Fruit fly (Drosophila melanogaster) whole organism, embryonic: ENCODE results near the gene rin.

Source experiments
- BEAF-32 ChIP-seq: fragments of 200-800 bp; sonication (Bioruptor generic); optimal IDR thresholded peaks from 3 replicates; lab custom pipeline; 2017; ENCODE audit warnings: missing biosample characterization, missing genetic modification characterization, mild to moderate bottlenecking, moderate library complexity, missing genetic modification reagents
- CG1024 ChIP-seq: fragments of 200-800 bp; sonication (Bioruptor generic); IDR thresholded peaks from 2 replicates; pipeline ENCODE4 v1.3.6; 2022; ENCODE audit warnings: missing biosample characterization, missing genetic modification characterization
- CG10959 ChIP-seq: fragments of 200-800 bp; sonication (Bioruptor generic); IDR thresholded peaks from 2 replicates; pipeline ENCODE4 v1.3.6; 2022; ENCODE audit warnings: missing biosample characterization, missing genetic modification characterization
- CG11085 ChIP-seq: fragments of 200-800 bp; sonication (Bioruptor generic); IDR thresholded peaks from 2 replicates; pipeline ENCODE4 v1.3.6; 2022; ENCODE audit warnings: missing biosample characterization, missing genetic modification characterization
- CG12071 ChIP-seq: fragments of 200-800 bp; sonication (Bioruptor generic); optimal IDR thresholded peaks from 3 replicates; lab custom pipeline; 2018; ENCODE audit warnings: missing biosample characterization, mild to moderate bottlenecking, missing genetic modification characterization
- CG12104 ChIP-seq: fragments of 200-800 bp; sonication (Bioruptor generic); optimal IDR thresholded peaks from 3 replicates; lab custom pipeline; 2016; ENCODE audit warnings: missing biosample characterization, missing genetic modification characterization
- CG13296 ChIP-seq: fragments of 200-800 bp; sonication (Bioruptor generic); optimal IDR thresholded peaks from 3 replicates; lab custom pipeline; 2018; ENCODE audit warnings: missing biosample characterization, mild to moderate bottlenecking, missing genetic modification characterization
- CG13624 ChIP-seq: fragments of 200-800 bp; sonication (Bioruptor generic); optimal IDR thresholded peaks from 2 replicates; lab custom pipeline; 2016; ENCODE audit warnings: missing biosample characterization, missing genetic modification characterization
- CG15073 ChIP-seq: fragments of 200-800 bp; sonication (Bioruptor generic); optimal IDR thresholded peaks from 2 replicates; lab custom pipeline; 2016; ENCODE audit warnings: missing biosample characterization, missing genetic modification characterization
- CG17829 ChIP-seq: fragments of 200-800 bp; optimal IDR thresholded peaks from 2 replicates; lab custom pipeline; 2019; ENCODE audit warnings: missing biosample characterization, mild to moderate bottlenecking, missing genetic modification characterization, moderate library complexity
- CG2678 ChIP-seq: fragments of 200-800 bp; sonication (Bioruptor generic); optimal IDR thresholded peaks from 3 replicates; lab custom pipeline; 2019; ENCODE audit warnings: missing biosample characterization, mild to moderate bottlenecking, missing genetic modification characterization, moderate library complexity
- CG3407 ChIP-seq: fragments of 200-800 bp; sonication (Bioruptor generic); optimal IDR thresholded peaks from 2 replicates; lab custom pipeline; 2018; ENCODE audit warnings: missing biosample characterization, mild to moderate bottlenecking, missing genetic modification characterization
- CG34376 ChIP-seq: fragments of 200-800 bp; sonication (Bioruptor generic); optimal IDR thresholded peaks from 2 replicates; lab custom pipeline; 2018; ENCODE audit warnings: missing biosample characterization, mild to moderate bottlenecking, missing genetic modification characterization
- CG3847 ChIP-seq: fragments of 200-800 bp; sonication (Bioruptor generic); IDR thresholded peaks from 2 replicates; pipeline ENCODE4 v1.3.6; 2022; ENCODE audit warnings: missing biosample characterization, missing genetic modification characterization
- CG4424 ChIP-seq: fragments of 200-800 bp; sonication (Bioruptor generic); optimal IDR thresholded peaks from 3 replicates; lab custom pipeline; 2016; ENCODE audit warnings: missing biosample characterization, missing genetic modification characterization
- CG4617 ChIP-seq: fragments of 200-800 bp; sonication (Bioruptor generic); optimal IDR thresholded peaks from 3 replicates; lab custom pipeline; 2016; ENCODE audit warnings: missing biosample characterization, missing genetic modification characterization, borderline replicate concordance
- CG6272 ChIP-seq: fragments of 200-800 bp; sonication (Bioruptor generic); IDR thresholded peaks from 2 replicates; pipeline ENCODE4 v1.3.6; 2022; ENCODE audit warnings: missing biosample characterization, missing genetic modification characterization
- CG6813 ChIP-seq: fragments of 200-800 bp; sonication (Bioruptor generic); optimal IDR thresholded peaks from 2 replicates; lab custom pipeline; 2017; ENCODE audit warnings: missing biosample characterization, missing genetic modification characterization, mild to moderate bottlenecking, moderate library complexity, missing genetic modification reagents
- CG6854 ChIP-seq: fragments of 200-800 bp; sonication (Bioruptor generic); optimal IDR thresholded peaks from 3 replicates; lab custom pipeline; 2017; ENCODE audit warnings: missing biosample characterization, mild to moderate bottlenecking, missing genetic modification characterization
- CG7745 ChIP-seq: fragments of 200-800 bp; sonication (Bioruptor generic); optimal IDR thresholded peaks from 2 replicates; lab custom pipeline; 2018; ENCODE audit warnings: missing biosample characterization, mild to moderate bottlenecking, missing genetic modification characterization, moderate library complexity
- D ChIP-seq, 2 experiments: fragments of 200-800 bp in 1 of 2; fragments of >200 bp in 1 of 2; sonication (Bioruptor generic) in 1 of 2; optimal IDR thresholded peaks; 2 replicates in 1 of 2; 3 replicates in 1 of 2; lab custom pipeline; 2017; ENCODE audit warnings: mild to moderate bottlenecking in 1 of 2, missing biosample characterization in 1 of 2, missing genetic modification characterization in 1 of 2, missing genetic modification reagents in 1 of 2
- D19B ChIP-seq: fragments of 200-800 bp; sonication (Bioruptor generic); optimal IDR thresholded peaks from 2 replicates; lab custom pipeline; 2017; ENCODE audit warnings: missing biosample characterization, mild to moderate bottlenecking, missing genetic modification characterization
- Dp ChIP-seq: fragments of 200-800 bp; sonication (Bioruptor generic); optimal IDR thresholded peaks from 2 replicates; lab custom pipeline; 2018; ENCODE audit warnings: missing biosample characterization, mild to moderate bottlenecking, missing genetic modification characterization, moderate library complexity
- E2f1 ChIP-seq: fragments of 200-800 bp; sonication (Bioruptor generic); IDR thresholded peaks from 2 replicates; pipeline ENCODE4 v1.3.6; 2022; ENCODE audit warnings: missing biosample characterization, missing genetic modification characterization
- E2f2 ChIP-seq: fragments of 200-800 bp; sonication (Bioruptor generic); IDR thresholded peaks from 2 replicates; pipeline ENCODE4 v1.3.6; 2022; ENCODE audit warnings: missing biosample characterization, missing genetic modification characterization
- Hmx ChIP-seq: fragments of 200-800 bp; sonication (Bioruptor generic); optimal IDR thresholded peaks from 2 replicates; lab custom pipeline; 2016; ENCODE audit warnings: missing biosample characterization, missing genetic modification characterization
- Opbp ChIP-seq: fragments of 200-800 bp; sonication (Bioruptor generic); IDR thresholded peaks from 3 replicates; pipeline ENCODE4 v1.3.6; 2022; ENCODE audit warnings: missing biosample characterization, missing genetic modification characterization; ENCODE audit not compliant: partially characterized antibody
- Tbp ChIP-seq: fragments of >200 bp; optimal IDR thresholded peaks from 2 replicates; lab custom pipeline; 2018; ENCODE audit warnings: missing biosample characterization, missing genetic modification characterization
- ac ChIP-seq: fragments of 200-800 bp; sonication (Bioruptor generic); optimal IDR thresholded peaks from 3 replicates; lab custom pipeline; 2017; ENCODE audit warnings: missing biosample characterization, mild to moderate bottlenecking, missing genetic modification characterization
- cas ChIP-seq: fragments of 200-800 bp; sonication (Bioruptor generic); IDR thresholded peaks from 2 replicates; pipeline ENCODE4 v1.3.6; 2022; ENCODE audit warnings: missing biosample characterization, missing genetic modification characterization
- dm ChIP-seq: fragments of 200-800 bp; sonication (Bioruptor generic); optimal IDR thresholded peaks from 3 replicates; lab custom pipeline; 2016; ENCODE audit warnings: missing biosample characterization, missing genetic modification characterization
- ewg ChIP-seq: fragments of 200-800 bp; sonication (Bioruptor generic); optimal IDR thresholded peaks from 3 replicates; lab custom pipeline; 2017; ENCODE audit warnings: mild to moderate bottlenecking, missing biosample characterization, missing genetic modification reagents, missing genetic modification characterization
- fd102C ChIP-seq: fragments of 200-800 bp; sonication (Bioruptor generic); optimal IDR thresholded peaks from 2 replicates; lab custom pipeline; 2018; ENCODE audit warnings: missing biosample characterization, mild to moderate bottlenecking, missing genetic modification characterization, moderate library complexity
- ftz-f1 ChIP-seq: fragments of 200-800 bp; sonication (Bioruptor generic); optimal IDR thresholded peaks from 2 replicates; lab custom pipeline; 2016; ENCODE audit warnings: missing biosample characterization, missing genetic modification characterization
- gro ChIP-seq: fragments of 200-800 bp; sonication (Bioruptor generic); optimal IDR thresholded peaks from 2 replicates; lab custom pipeline; 2016; ENCODE audit warnings: missing biosample characterization, missing genetic modification characterization
- gsb-n ChIP-seq: fragments of 200-800 bp; sonication (Bioruptor generic); optimal IDR thresholded peaks from 3 replicates; lab custom pipeline; 2018; ENCODE audit warnings: missing biosample characterization, mild to moderate bottlenecking, missing genetic modification characterization
- h ChIP-seq: fragments of >200 bp; optimal IDR thresholded peaks from 2 replicates; lab custom pipeline; 2017
- jing ChIP-seq: fragments of 200-800 bp; sonication (Bioruptor generic); optimal IDR thresholded peaks from 2 replicates; lab custom pipeline; 2018; ENCODE audit warnings: missing biosample characterization, mild to moderate bottlenecking, missing genetic modification characterization
- lbe ChIP-seq: fragments of 200-800 bp; sonication (Bioruptor generic); optimal IDR thresholded peaks from 2 replicates; lab custom pipeline; 2016; ENCODE audit warnings: missing biosample characterization, mild to moderate bottlenecking, missing genetic modification characterization
- mam ChIP-seq: fragments of 200-800 bp; sonication (Bioruptor generic); optimal IDR thresholded peaks from 3 replicates; lab custom pipeline; 2016; ENCODE audit warnings: missing biosample characterization, missing genetic modification characterization
- nom ChIP-seq: fragments of 200-800 bp; sonication (Bioruptor generic); optimal IDR thresholded peaks from 2 replicates; lab custom pipeline; 2017; ENCODE audit warnings: missing biosample characterization, missing genetic modification characterization, mild to moderate bottlenecking, moderate library complexity, missing genetic modification reagents
- org-1 ChIP-seq: fragments of 200-800 bp; sonication (Bioruptor generic); optimal IDR thresholded peaks from 2 replicates; lab custom pipeline; 2017; ENCODE audit warnings: missing biosample characterization, missing genetic modification characterization
- pita ChIP-seq: fragments of 200-800 bp; sonication (Bioruptor generic); optimal IDR thresholded peaks from 2 replicates; lab custom pipeline; 2017; ENCODE audit warnings: missing biosample characterization, mild to moderate bottlenecking, missing genetic modification characterization
- pros ChIP-seq: fragments of 200-800 bp; sonication (Bioruptor generic); optimal IDR thresholded peaks from 3 replicates; lab custom pipeline; 2019; ENCODE audit warnings: missing biosample characterization, mild to moderate bottlenecking, missing genetic modification characterization, moderate library complexity
- sim ChIP-seq: fragments of 200-800 bp; sonication (Bioruptor generic); IDR thresholded peaks from 2 replicates; pipeline ENCODE4 v1.3.6; 2022; ENCODE audit warnings: missing biosample characterization, missing genetic modification characterization
- sob ChIP-seq: fragments of 200-800 bp; sonication (Bioruptor generic); IDR thresholded peaks from 2 replicates; pipeline ENCODE4 v1.3.6; 2022; ENCODE audit warnings: missing biosample characterization, missing genetic modification characterization
- sug ChIP-seq: fragments of 200-800 bp; optimal IDR thresholded peaks from 2 replicates; lab custom pipeline; 2019; ENCODE audit warnings: missing biosample characterization, mild to moderate bottlenecking, missing genetic modification characterization, moderate library complexity
- z ChIP-seq: fragments of 200-800 bp; sonication (Bioruptor generic); IDR thresholded peaks from 3 replicates; pipeline ENCODE4 v1.3.6; 2022; ENCODE audit warnings: missing biosample characterization, missing genetic modification characterization
- zfh2 ChIP-seq: fragments of 200-800 bp; sonication (Bioruptor generic); optimal IDR thresholded peaks from 2 replicates; lab custom pipeline; 2016; ENCODE audit warnings: missing biosample characterization, missing genetic modification characterization

Gene rin

DNA sequence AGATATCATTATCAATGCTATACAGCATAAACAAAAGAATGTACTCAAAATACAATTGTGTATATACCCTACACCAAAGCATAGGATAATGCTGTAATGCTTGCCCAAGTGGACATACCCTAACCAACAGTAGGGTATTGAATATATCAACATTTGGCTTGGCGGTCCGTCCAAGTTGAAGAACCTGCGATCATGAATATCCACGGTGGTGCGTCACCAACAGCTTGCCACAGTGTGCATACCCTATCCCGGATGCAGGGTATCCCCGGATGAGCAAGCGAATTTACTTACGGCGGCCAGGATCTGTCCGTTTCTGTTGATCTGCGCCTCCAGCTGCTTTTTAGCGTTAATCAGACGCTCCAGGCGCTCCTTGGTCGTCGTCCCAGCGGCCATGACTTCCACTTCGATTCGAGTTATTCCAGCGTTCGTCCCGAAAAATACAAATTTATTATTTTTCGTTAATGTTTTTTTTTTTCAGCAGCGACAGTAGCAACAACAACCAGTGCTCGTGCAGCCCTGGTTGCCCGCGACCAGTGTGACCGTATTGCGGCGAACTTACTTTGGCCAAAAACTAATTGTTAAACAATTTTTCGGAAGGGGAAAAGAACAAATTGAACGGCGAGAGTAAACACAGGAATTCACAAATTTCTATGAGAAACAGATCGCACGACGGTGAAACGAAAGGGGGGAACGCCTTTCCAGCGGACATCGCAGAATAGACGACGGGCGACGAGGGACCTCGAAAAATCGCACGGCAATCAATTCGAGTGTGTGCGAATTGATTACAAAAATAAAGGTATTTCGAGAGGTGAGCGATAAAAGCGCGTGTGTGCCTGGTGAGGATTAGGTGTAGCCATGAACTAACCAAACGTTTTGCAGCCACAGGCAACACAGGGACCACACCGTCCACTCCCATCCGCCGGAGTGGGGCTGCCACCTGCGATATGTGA is 29.6 kb downstream of the rin start, which contains the start of the genes Lkb1 and CG9588 (continued):
- peak; percentile 41; the same call in 1 of the 2 replicates for TF ChIP-seq CG6272
- TF ChIP-seq CG6854 (GFP tag; lab: Kevin White, UChicago): no peak
- peak; percentile 78 for TF ChIP-seq CG1024
- no peak for TF ChIP-seq CG7745
- TF ChIP-seq nom: peak; percentile 40
- TF ChIP-seq CG6813 (GFP tag; lab: Kevin White, UChicago): no peak
- peak; percentile 18; the same call in 1 of the 2 replicates for TF ChIP-seq sim (GFP tag; lab: Robert Waterston, UW)
- TF ChIP-seq ftz-f1 (GFP tag; lab: Kevin White, UChicago): no peak
- TF ChIP-seq h (lab: Kevin White, UChicago): no peak
- no peak for TF ChIP-seq CG4424 (GFP tag; lab: Kevin White, UChicago)
- no peak for TF ChIP-seq CG15073 (GFP tag; lab: Kevin White, UChicago)
- TF ChIP-seq zfh2 (GFP tag; lab: Kevin White, UChicago): peak; percentile 65
- TF ChIP-seq CG11085 (GFP tag; lab: Robert Waterston, UW): peak; percentile 69
- peak; percentile 54 for TF ChIP-seq CG3847 (GFP tag; lab: Robert Waterston, UW)
- TF ChIP-seq ewg (GFP tag; lab: Kevin White, UChicago): peak; percentile 39
- TF ChIP-seq Tbp: no peak
- no peak for TF ChIP-seq CG12104
- no peak for TF ChIP-seq pros
- peak; percentile 80 for TF ChIP-seq sob
- TF ChIP-seq CG2678 (tag; lab: Kevin White, UChicago): no peak
- no peak for TF ChIP-seq Opbp
- TF ChIP-seq Dp: peak; percentile 17
- TF ChIP-seq ac (GFP tag; lab: Kevin White, UChicago): no peak
- TF ChIP-seq gro: peak; percentile 47
- TF ChIP-seq E2f1: peak; percentile 73
- peak; percentile 32; the same call in 1 of the 2 replicates for TF ChIP-seq E2f2 (GFP tag; lab: Robert Waterston, UW)
- no peak for TF ChIP-seq org-1 (GFP tag; lab: Kevin White, UChicago)
- TF ChIP-seq gsb-n: no peak
- TF ChIP-seq CG13624 (GFP tag; lab: Kevin White, UChicago): peak; percentile 45
- peak; percentile 13 for TF ChIP-seq dm (GFP tag; lab: Kevin White, UChicago)
- TF ChIP-seq cas (GFP tag; lab: Robert Waterston, UW): peak; percentile 21; the same call in 1 of the 2 replicates
- TF ChIP-seq CG12071 (GFP tag; lab: Kevin White, UChicago): no peak
- TF ChIP-seq CG3407 (GFP tag; lab: Kevin White, UChicago): no peak
- peak; percentile 98 for TF ChIP-seq CG4617
- no peak for TF ChIP-seq Hmx
- TF ChIP-seq CG34376 (GFP tag; lab: Kevin White, UChicago): no peak
- peak; percentile 27 for TF ChIP-seq jing
- TF ChIP-seq pita (GFP tag; lab: Kevin White, UChicago): no peak
- TF ChIP-seq D19B (GFP tag; lab: Kevin White, UChicago): peak; percentile 55
- no peak for TF ChIP-seq sug
- TF ChIP-seq CG10959: peak; percentile 70
- no peak for TF ChIP-seq fd102C (GFP tag; lab: Kevin White, UChicago)
- TF ChIP-seq CG17829 (tag; lab: Kevin White, UChicago): no peak
- peak; percentile 35 for TF ChIP-seq mam (GFP tag; lab: Kevin White, UChicago)
- TF ChIP-seq lbe (GFP tag; lab: Kevin White, UChicago): no peak
- TF ChIP-seq z (GFP tag; lab: Robert Waterston, UW): no peak
- TF ChIP-seq D (optimal IDR thresholded peaks at IDR 0.05; lab: Kevin White, UChicago): no peak
- TF ChIP-seq D (GFP tag; optimal IDR thresholded peaks at IDR 0.05; lab: Kevin White, UChicago): peak; percentile 54
- no peak for TF ChIP-seq CG13296 (GFP tag; lab: Kevin White, UChicago)
- TF ChIP-seq BEAF-32 (GFP tag; lab: Kevin White, UChicago): peak; percentile 18
